Worm (Caenorhabditis elegans) whole organism, L2 larva: ENCODE data around the gene pot-3.

Experiments
- ZK546.5 ChIP-seq: sonication (generic microtip); optimal IDR thresholded peaks from 2 replicates; lab custom pipeline; 2017; ENCODE audit warnings: missing biosample characterization, missing genetic modification characterization
- alr-1 ChIP-seq: fragments of 150-350 bp; optimal IDR thresholded peaks from 2 replicates; lab custom pipeline; 2014; ENCODE audit warnings: missing biosample characterization, missing genetic modification characterization
- ama-1 ChIP-seq: fragments of 150-350 bp; optimal IDR thresholded peaks from 2 replicates; lab custom pipeline; 2018; ENCODE audit warnings: inconsistent platforms
- dmd-4 ChIP-seq: sonication (generic microtip); optimal IDR thresholded peaks from 2 replicates; lab custom pipeline; 2017; ENCODE audit warnings: missing biosample characterization, missing genetic modification characterization
- fos-1 ChIP-seq: fragments of 150-350 bp; optimal IDR thresholded peaks from 2 replicates; lab custom pipeline; 2014; ENCODE audit warnings: missing biosample characterization, missing genetic modification characterization
- gmeb-1 ChIP-seq: fragments of 150-350 bp; optimal IDR thresholded peaks from 2 replicates; lab custom pipeline; 2014; ENCODE audit warnings: missing biosample characterization, missing genetic modification characterization
- nhr-11 ChIP-seq: fragments of 150-350 bp; optimal IDR thresholded peaks from 2 replicates; lab custom pipeline; 2014; ENCODE audit warnings: missing biosample characterization, missing genetic modification characterization
- skn-1 ChIP-seq: sonication (generic microtip); optimal IDR thresholded peaks from 2 replicates; lab custom pipeline; 2017; ENCODE audit warnings: missing biosample characterization, missing genetic modification characterization
- ztf-11 ChIP-seq: sonication (generic microtip); optimal IDR thresholded peaks from 2 replicates; lab custom pipeline; 2017; ENCODE audit warnings: missing biosample characterization, missing genetic modification characterization
- ztf-4 ChIP-seq: fragments of 150-350 bp; optimal IDR thresholded peaks from 2 replicates; lab custom pipeline; 2014; ENCODE audit warnings: missing biosample characterization, missing genetic modification characterization

DNA sequence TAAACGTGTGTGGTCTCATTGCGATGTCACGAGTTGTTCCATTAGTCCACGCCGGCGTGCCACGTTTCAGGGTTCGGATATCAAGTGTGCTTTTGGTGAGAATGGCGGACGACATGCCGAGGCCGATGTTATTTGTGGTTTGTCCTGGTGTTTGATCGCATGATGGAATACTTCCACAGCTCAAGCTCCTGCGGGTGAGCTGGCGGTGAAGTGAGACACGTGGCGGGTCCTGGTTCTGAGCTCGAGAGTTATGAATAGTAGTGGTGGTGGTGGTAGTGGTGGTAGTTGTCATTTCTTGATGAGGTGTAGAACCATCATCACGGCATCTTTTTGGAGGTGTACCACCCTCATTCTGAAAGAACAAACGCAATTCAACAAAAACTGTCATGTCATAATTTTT is 10.0 kb upstream of the pot-3 start:
- TF ChIP-seq ztf-11 (no peak), gmeb-1 (tag; lab: Kevin White, UChicago) (no peak), dmd-4 (tag; lab: Kevin White, UChicago) (no peak), ama-1 (lab: Kevin White, UChicago) (no peak), fos-1 (tag; lab: Kevin White, UChicago) (no peak), alr-1 (tag; lab: Kevin White, UChicago) (no peak), nhr-11 (tag; lab: Kevin White, UChicago) (no peak), skn-1 (no peak), ZK546.5 (tag; lab: Kevin White, UChicago) (no peak), ztf-4 (tag; lab: Kevin White, UChicago) (no peak)
